Worm (Caenorhabditis elegans): ENCODE results near the gene C27F2.9.

DNA sequence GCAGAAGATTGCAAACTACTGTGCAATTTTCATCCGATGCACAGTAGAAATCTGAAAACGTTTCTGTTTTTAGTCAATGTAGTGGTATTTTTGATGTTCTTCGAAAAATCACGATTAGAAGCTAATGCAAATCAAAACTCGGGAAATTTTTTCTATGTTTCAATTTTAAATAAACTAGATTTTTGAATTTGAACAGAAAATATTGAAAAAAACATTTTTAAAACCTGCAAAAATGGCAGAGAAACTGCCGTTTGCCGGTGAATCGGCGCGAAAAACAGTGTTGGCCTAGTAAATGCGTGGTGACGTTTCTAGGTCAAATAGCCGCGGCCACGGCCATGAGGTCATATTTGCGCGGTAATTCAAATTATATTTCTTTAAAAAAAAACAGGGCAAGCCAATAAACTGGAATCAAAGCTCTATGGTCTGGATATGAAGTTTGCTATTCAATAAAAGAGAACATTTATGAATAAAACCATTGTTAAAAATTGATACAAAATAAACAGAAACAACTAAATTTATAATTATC is 32.6 kb downstream of the C27F2.9 start, which contains the start of gene set-2:
- TF ChIP-seq ama-1 (optimal IDR thresholded peaks at IDR 0.05) = no peak
- TF ChIP-seq Y116A8C.19 (tag; optimal IDR thresholded peaks at IDR 0.05; ENCODE audit: borderline replicate concordance) = peak; percentile 28
- no peak for TF ChIP-seq nhr-11 (tag; optimal IDR thresholded peaks at IDR 0.05)
- TF ChIP-seq mep-1 (tag; optimal IDR thresholded peaks at IDR 0.05) = peak; percentile 55
- TF ChIP-seq aly-2 (tag; optimal IDR thresholded peaks at IDR 0.05) = peak; percentile 44
- TF ChIP-seq elt-3 (tag; optimal IDR thresholded peaks at IDR 0.05) = no peak
- TF ChIP-seq nhr-19 (GFP tag; conservative IDR thresholded peaks at IDR 0.05) = peak; percentile 76
- no peak for TF ChIP-seq pqm-1 (tag; optimal IDR thresholded peaks at IDR 0.05)
- peak; percentile 38 for TF ChIP-seq snpc-4 (tag; optimal IDR thresholded peaks at IDR 0.05)
